Worm (Caenorhabditis elegans): ENCODE measurements around the gene H03A11.13.

ce11 chrX:15191370-15191769, 21.7 kb downstream of the H03A11.13 start:
- TF ChIP-seq sox-4 (tag; optimal IDR thresholded peaks at IDR 0.05) (no peak), dmd-4 (tag; optimal IDR thresholded peaks at IDR 0.05; ENCODE audit: borderline replicate concordance) (no peak), ama-1 (optimal IDR thresholded peaks at IDR 0.05) (no peak), elt-2 (tag; optimal IDR thresholded peaks at IDR 0.05) (no peak), ahr-1 (tag; optimal IDR thresholded peaks at IDR 0.05) (no peak), K02D7.2 (tag; optimal IDR thresholded peaks at IDR 0.05) (no peak), syd-9 (tag; optimal IDR thresholded peaks at IDR 0.05) (no peak), hlh-8 (tag; optimal IDR thresholded peaks at IDR 0.05) (no peak), hlh-13 (GFP tag; optimal IDR thresholded peaks at IDR 0.05) (no peak), nhr-11 (tag; optimal IDR thresholded peaks at IDR 0.05) (no peak)
